Worm (Caenorhabditis elegans) whole organism, L3 larva: ENCODE results near the gene ugt-55.

ENCODE experiments used
- R02D3.7 ChIP-seq: fragments of 150-350 bp; optimal IDR thresholded peaks from 2 replicates; lab custom pipeline; 2014; ENCODE audit warnings: missing biosample characterization, missing genetic modification characterization
- fos-1 ChIP-seq: fragments of 150-350 bp; optimal IDR thresholded peaks from 2 replicates; lab custom pipeline; 2014; ENCODE audit warnings: missing biosample characterization, missing genetic modification characterization
- lin-39 ChIP-seq: fragments of 150-350 bp; optimal IDR thresholded peaks from 2 replicates; lab custom pipeline; 2018; ENCODE audit warnings: missing biosample characterization, missing genetic modification reagents, missing genetic modification characterization
- nhr-11 ChIP-seq: fragments of 150-350 bp; optimal IDR thresholded peaks from 2 replicates; lab custom pipeline; 2014; ENCODE audit warnings: missing biosample characterization, missing genetic modification characterization
- nhr-237 ChIP-seq: fragments of 150-350 bp; optimal IDR thresholded peaks from 2 replicates; lab custom pipeline; 2014; ENCODE audit warnings: missing biosample characterization, missing genetic modification characterization
- nhr-28 ChIP-seq: fragments of 150-350 bp; optimal IDR thresholded peaks from 2 replicates; lab custom pipeline; 2014; ENCODE audit warnings: missing biosample characterization, missing genetic modification characterization
- nhr-77 ChIP-seq: fragments of 150-350 bp; optimal IDR thresholded peaks from 2 replicates; lab custom pipeline; 2014; ENCODE audit warnings: missing biosample characterization, missing genetic modification characterization
- pqm-1 ChIP-seq: fragments of 150-350 bp; optimal IDR thresholded peaks from 2 replicates; lab custom pipeline; 2017; ENCODE audit warnings: missing biosample characterization, missing genetic modification characterization, inconsistent platforms
- skn-1 ChIP-seq: fragments of 150-350 bp; optimal IDR thresholded peaks from 2 replicates; lab custom pipeline; 2014; ENCODE audit warnings: missing biosample characterization, missing genetic modification characterization
- snpc-4 ChIP-seq: fragments of 150-350 bp; optimal IDR thresholded peaks from 2 replicates; lab custom pipeline; 2014; ENCODE audit warnings: missing biosample characterization, missing genetic modification characterization

DNA sequence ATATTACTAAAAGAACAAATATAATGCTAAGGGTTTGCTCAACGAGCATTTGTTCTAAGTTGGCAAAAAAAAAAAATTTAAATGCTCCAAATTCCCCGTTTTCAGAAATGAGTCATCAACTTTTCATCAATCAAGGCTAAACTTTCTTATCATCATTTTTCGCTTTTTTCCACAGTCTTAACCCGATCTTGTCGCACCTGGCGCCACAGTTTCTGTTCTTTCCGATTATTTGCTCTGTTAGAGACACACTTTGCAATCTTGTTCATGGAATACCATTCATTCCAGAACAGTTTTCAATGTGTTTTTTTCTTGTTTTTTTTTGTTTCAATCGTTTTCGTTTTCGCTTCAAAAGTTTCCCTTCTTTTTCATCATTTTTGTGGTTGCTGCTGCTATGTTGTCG is 41.7 kb downstream of the ugt-55 start:
- no peak for TF ChIP-seq skn-1 (tag; lab: Kevin White, UChicago)
- TF ChIP-seq fos-1 (tag; lab: Kevin White, UChicago): no peak
- no peak for TF ChIP-seq lin-39
- TF ChIP-seq pqm-1 (tag; lab: Kevin White, UChicago): peak; percentile 59
- TF ChIP-seq nhr-237 (tag; lab: Kevin White, UChicago): no peak
- no peak for TF ChIP-seq nhr-77 (tag; lab: Kevin White, UChicago)
- no peak for TF ChIP-seq nhr-28 (tag; lab: Kevin White, UChicago)
- TF ChIP-seq nhr-11: no peak
- TF ChIP-seq R02D3.7 (tag; lab: Kevin White, UChicago): no peak
- no peak for TF ChIP-seq snpc-4
